Worm (Caenorhabditis elegans) whole organism, young adult: ENCODE results near the gene srx-43.

Source experiments
- B0019.2 ChIP-seq: fragments of 200-800 bp; sonication (Bioruptor generic); conservative IDR thresholded peaks from 2 replicates; pipeline ENCODE4 v1.3.6; 2022; ENCODE audit warnings: missing genetic modification reagents, missing genetic modification characterization, missing compliant biosample characterization
- B0035.1 ChIP-seq: sonication (generic microtip); optimal IDR thresholded peaks from 2 replicates; lab custom pipeline; 2016; ENCODE audit warnings: missing genetic modification characterization, mild to moderate bottlenecking, missing compliant biosample characterization, missing genotype, missing genetic modification reagents
- F33H1.4 ChIP-seq: fragments of 200-800 bp; sonication (Bioruptor generic); IDR thresholded peaks from 2 replicates; pipeline ENCODE4 v1.3.6; 2022; ENCODE audit warnings: missing genetic modification reagents, missing genetic modification characterization, missing compliant biosample characterization
- F37B4.10 ChIP-seq: fragments of 200-800 bp; sonication (Bioruptor generic); IDR thresholded peaks from 2 replicates; pipeline ENCODE4 v1.3.6; 2022; ENCODE audit warnings: missing genetic modification characterization, missing compliant biosample characterization
- F57A8.1 ChIP-seq: fragments of 200-800 bp; sonication (Bioruptor generic); optimal IDR thresholded peaks from 2 replicates; lab custom pipeline; 2018; ENCODE audit warnings: mild to moderate bottlenecking, missing genetic modification characterization, moderate library complexity, missing compliant biosample characterization
- T26A5.8 ChIP-seq: sonication (generic microtip); optimal IDR thresholded peaks from 2 replicates; lab custom pipeline; 2016; ENCODE audit warnings: missing genetic modification characterization, missing compliant biosample characterization
- Y56A3A.18 ChIP-seq: fragments of 200-800 bp; sonication (Bioruptor generic); IDR thresholded peaks from 2 replicates; pipeline ENCODE4 v1.3.6; 2022; ENCODE audit warnings: missing genetic modification reagents, missing genetic modification characterization, missing compliant biosample characterization
- Y95B8A.8 ChIP-seq: fragments of 200-800 bp; sonication (Bioruptor generic); IDR thresholded peaks from 2 replicates; pipeline ENCODE4 v1.3.6; 2022; ENCODE audit warnings: missing genetic modification reagents, missing genetic modification characterization, missing compliant biosample characterization
- ama-1 ChIP-seq, 3 experiments: fragments of 150-350 bp in 1 of 3; sonication (generic microtip) in 2 of 3; optimal IDR thresholded peaks; 2 replicates each; lab custom pipeline; 2014 to 2018; ENCODE audit warnings: missing biosample characterization in 2 of 3, missing genetic modification characterization in 2 of 3, missing genetic modification reagents in 2 of 3
- athp-1 ChIP-seq: sonication (generic microtip); optimal IDR thresholded peaks from 2 replicates; lab custom pipeline; 2017; ENCODE audit warnings: mild to moderate bottlenecking, missing genetic modification characterization, missing compliant biosample characterization
- attf-3 ChIP-seq: fragments of 200-800 bp; sonication (Bioruptor generic); conservative IDR thresholded peaks from 2 replicates; pipeline ENCODE4 v1.3.6; 2022; ENCODE audit warnings: missing genetic modification reagents, missing genetic modification characterization, missing compliant biosample characterization
- attf-5 ChIP-seq: fragments of 200-800 bp; sonication (Bioruptor generic); optimal IDR thresholded peaks from 2 replicates; lab custom pipeline; 2018; ENCODE audit warnings: mild to moderate bottlenecking, missing genetic modification characterization, missing compliant biosample characterization
- ccch-3 ChIP-seq: fragments of 200-800 bp; sonication (Bioruptor generic); optimal IDR thresholded peaks from 2 replicates; lab custom pipeline; 2018; ENCODE audit warnings: mild to moderate bottlenecking, missing genetic modification characterization, missing compliant biosample characterization
- ceh-100 ChIP-seq: fragments of 200-800 bp; sonication (Bioruptor generic); IDR thresholded peaks from 2 replicates; pipeline ENCODE4 v1.3.6; 2022; ENCODE audit warnings: missing genetic modification reagents, missing genetic modification characterization, missing compliant biosample characterization
- ceh-27 ChIP-seq: fragments of 200-800 bp; sonication (Bioruptor generic); optimal IDR thresholded peaks from 2 replicates; lab custom pipeline; 2018; ENCODE audit warnings: mild to moderate bottlenecking, missing genetic modification characterization, moderate library complexity, missing compliant biosample characterization
- ceh-40 ChIP-seq: fragments of 200-800 bp; sonication (Bioruptor generic); IDR thresholded peaks from 2 replicates; pipeline ENCODE4 v1.3.6; 2022; ENCODE audit warnings: missing genetic modification characterization, missing compliant biosample characterization
- ceh-91 ChIP-seq: fragments of 200-800 bp; sonication (Bioruptor generic); IDR thresholded peaks from 2 replicates; pipeline ENCODE4 v1.3.6; 2022; ENCODE audit warnings: missing genetic modification reagents, missing genetic modification characterization, missing compliant biosample characterization
- efl-1 ChIP-seq: fragments of 150-350 bp; optimal IDR thresholded peaks from 2 replicates; lab custom pipeline; 2014; ENCODE audit warnings: missing biosample characterization, missing genetic modification reagents, missing genetic modification characterization
- ekl-4 ChIP-seq: fragments of 200-800 bp; sonication (Bioruptor generic); IDR thresholded peaks from 2 replicates; pipeline ENCODE4 v1.3.6; 2022; ENCODE audit warnings: missing genetic modification reagents, missing genetic modification characterization, missing compliant biosample characterization
- hlh-26 ChIP-seq: fragments of 200-800 bp; sonication (Bioruptor generic); conservative IDR thresholded peaks from 2 replicates; pipeline ENCODE4 v1.3.6; 2022; ENCODE audit warnings: missing genetic modification reagents, missing genetic modification characterization, missing compliant biosample characterization
- hrde-1 ChIP-seq: sonication (generic microtip); optimal IDR thresholded peaks from 2 replicates; lab custom pipeline; 2016; ENCODE audit warnings: missing genetic modification characterization, mild to moderate bottlenecking, missing compliant biosample characterization, moderate library complexity, missing genotype, missing genetic modification reagents, borderline replicate concordance
- hsf-1 ChIP-seq: fragments of 200-800 bp; sonication (Bioruptor generic); IDR thresholded peaks from 2 replicates; pipeline ENCODE4 v1.3.6; 2022; ENCODE audit warnings: missing genetic modification reagents, missing genetic modification characterization, missing compliant biosample characterization
- lag-1 ChIP-seq: fragments of 200-800 bp; sonication (Bioruptor generic); IDR thresholded peaks from 2 replicates; pipeline ENCODE4 v1.3.6; 2022; ENCODE audit warnings: missing genetic modification reagents, missing genetic modification characterization, missing compliant biosample characterization
- lin-54 ChIP-seq: fragments of 200-800 bp; sonication (Bioruptor generic); optimal IDR thresholded peaks from 2 replicates; lab custom pipeline; 2018; ENCODE audit warnings: mild to moderate bottlenecking, missing genetic modification characterization, missing compliant biosample characterization
- mcd-1 ChIP-seq: fragments of 200-800 bp; sonication (Bioruptor generic); IDR thresholded peaks from 2 replicates; pipeline ENCODE4 v1.3.6; 2022; ENCODE audit warnings: missing genetic modification reagents, missing genetic modification characterization, missing compliant biosample characterization
- mel-28 ChIP-seq: sonication (generic microtip); optimal IDR thresholded peaks from 2 replicates; lab custom pipeline; 2016; ENCODE audit warnings: borderline replicate concordance, mild to moderate bottlenecking, missing genetic modification characterization, missing compliant biosample characterization
- nfya-1 ChIP-seq: sonication (generic microtip); optimal IDR thresholded peaks from 2 replicates; lab custom pipeline; 2017; ENCODE audit warnings: antibody characterized with exemption, missing compliant biosample characterization, missing genetic modification characterization, borderline replicate concordance; ENCODE audit not compliant: insufficient read depth
- nfya-2 ChIP-seq: fragments of 200-800 bp; sonication (Bioruptor generic); IDR thresholded peaks from 2 replicates; pipeline ENCODE4 v1.3.6; 2022; ENCODE audit warnings: missing genetic modification reagents, missing genetic modification characterization, missing compliant biosample characterization
- repo-1 ChIP-seq: sonication (generic microtip); optimal IDR thresholded peaks from 2 replicates; lab custom pipeline; 2017; ENCODE audit warnings: mild to moderate bottlenecking, missing genetic modification characterization, missing compliant biosample characterization
- rpc-1 ChIP-seq, 2 experiments: fragments of 150-350 bp in 1 of 2; sonication (generic microtip) in 1 of 2; optimal IDR thresholded peaks; 2 replicates each; lab custom pipeline; 2014 to 2018; ENCODE audit warnings: missing biosample characterization in 1 of 2, missing genetic modification characterization in 1 of 2, missing genetic modification reagents in 1 of 2, missing genotype in 1 of 2
- snpc-1.1 ChIP-seq: sonication (generic microtip); optimal IDR thresholded peaks from 2 replicates; lab custom pipeline; 2017; ENCODE audit warnings: missing genetic modification characterization, mild to moderate bottlenecking, missing compliant biosample characterization, antibody characterized with exemption, moderate library complexity, missing genotype, missing genetic modification reagents; ENCODE audit not compliant: insufficient read depth
- snpc-4 ChIP-seq, 5 experiments: fragments of 150-350 bp in 1 of 5; sonication (generic microtip) in 4 of 5; optimal IDR thresholded peaks; 2 replicates each; lab custom pipeline; 2014 to 2018; ENCODE audit warnings: missing genetic modification characterization in 5 of 5, missing biosample characterization in 3 of 5, antibody characterized with exemption in 2 of 5, mild to moderate bottlenecking in 2 of 5, missing compliant biosample characterization in 2 of 5, missing genotype in 2 of 5, moderate library complexity in 2 of 5, missing genetic modification reagents in 1 of 5
- ztf-25 ChIP-seq: fragments of 200-800 bp; sonication (Bioruptor generic); IDR thresholded peaks from 2 replicates; pipeline ENCODE4 v1.3.6; 2022; ENCODE audit warnings: missing genetic modification reagents, missing genetic modification characterization, missing compliant biosample characterization
- ztf-28 ChIP-seq: fragments of 200-800 bp; sonication (Bioruptor generic); IDR thresholded peaks from 2 replicates; pipeline ENCODE4 v1.3.6; 2022; ENCODE audit warnings: missing genetic modification reagents, missing genetic modification characterization, missing compliant biosample characterization

Gene srx-43

DNA sequence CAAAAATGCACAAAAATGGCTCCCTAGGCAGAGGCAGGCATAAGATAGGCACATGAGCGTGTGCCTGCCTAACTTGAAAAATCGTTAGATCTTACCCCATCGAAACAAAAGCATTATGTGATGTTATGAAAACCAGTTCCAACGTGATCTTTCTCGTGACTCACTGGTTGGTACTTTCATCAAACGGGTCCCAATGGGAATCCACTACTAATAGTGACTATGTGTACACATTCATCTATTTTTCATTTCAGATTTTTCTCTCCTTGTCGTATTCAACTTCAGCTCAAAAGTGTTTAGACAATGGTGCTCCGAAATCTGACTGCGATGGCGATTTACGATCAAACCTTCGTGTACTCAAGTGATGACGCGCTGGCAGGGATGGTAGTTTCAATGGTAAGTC, at the start of gene srx-43:
Gene srx-43, plus strand, starts transcription at position 301 of the 400 bp plus-strand sequence.
- TF ChIP-seq hrde-1 (no peak), lag-1 (GFP tag; lab: Robert Waterston, UW) (no peak), efl-1 (GFP tag; lab: Kevin White, UChicago) (no peak)
- TF ChIP-seq, all 124 proteins: peak for 0

DNA sequence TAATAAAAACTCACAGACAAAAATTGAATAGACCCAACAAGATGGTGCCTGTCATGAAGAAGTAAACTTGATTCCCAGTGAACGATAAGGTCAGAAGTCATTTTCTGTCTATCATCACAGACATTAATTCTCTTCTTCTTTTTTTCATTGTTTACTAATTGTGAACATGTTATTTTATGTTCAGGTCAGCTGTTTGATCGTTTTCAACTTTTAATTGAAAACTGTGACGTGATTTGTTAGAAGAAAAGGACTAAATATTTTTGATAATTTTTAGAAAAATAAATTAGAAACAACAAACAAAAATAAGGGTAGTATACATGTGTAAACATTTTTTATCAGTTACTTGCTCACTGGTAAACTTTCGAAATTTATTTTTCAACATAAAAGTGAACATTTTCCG, 48.1 kb upstream of the srx-43 start, which contains the start of gene F36G9.7:
Gene F36G9.7, minus strand, starts transcription at position 101 of the 400 bp plus-strand sequence.
- TF ChIP-seq snpc-4 (GFP tag; optimal IDR thresholded peaks at IDR 0.05; lab: Kevin White, UChicago) (no peak), snpc-4 (tag; optimal IDR thresholded peaks at IDR 0.05; lab: Kevin White, UChicago) (no peak), ama-1 (optimal IDR thresholded peaks at IDR 0.05; lab: Kevin White, UChicago) (no peak), ama-1 (GFP tag; optimal IDR thresholded peaks at IDR 0.05; lab: Kevin White, UChicago) (no peak), F33H1.4 (GFP tag; lab: Robert Waterston, UW) (no peak), mel-28 (tag; lab: Kevin White, UChicago) (no peak)

DNA sequence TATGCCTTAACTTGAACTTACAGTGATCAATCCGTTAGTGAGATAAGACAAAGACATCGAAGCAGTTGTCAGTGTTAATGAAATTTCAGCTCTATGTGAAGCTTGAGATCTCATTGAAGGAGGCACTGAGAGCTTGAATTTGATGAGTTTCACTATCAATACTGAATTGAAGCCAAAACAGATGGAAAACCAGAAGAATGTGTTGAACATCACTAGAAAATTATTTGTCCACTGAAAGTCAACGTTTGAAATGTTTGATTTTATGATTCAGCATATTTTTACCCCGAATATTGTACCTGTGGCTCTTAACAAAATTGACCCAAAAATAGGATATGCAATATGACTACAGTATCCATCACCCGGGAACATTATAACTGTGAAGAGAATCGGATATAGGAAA, 47.0 kb upstream of the srx-43 start:
- no peak for TF ChIP-seq attf-5 (GFP tag; lab: Kevin White, UChicago)
- no peak for TF ChIP-seq F33H1.4 (GFP tag; lab: Robert Waterston, UW)
- no peak for TF ChIP-seq ztf-28 (GFP tag; lab: Robert Waterston, UW)
- TF ChIP-seq nfya-2 (GFP tag; lab: Robert Waterston, UW) = no peak
- TF ChIP-seq lag-1 (GFP tag; lab: Robert Waterston, UW) = no peak
- no peak for TF ChIP-seq B0035.1 (tag; lab: Kevin White, UChicago)
- no peak for TF ChIP-seq ama-1 (optimal IDR thresholded peaks at IDR 0.05; lab: Kevin White, UChicago)
- no peak for TF ChIP-seq ama-1 (GFP tag; optimal IDR thresholded peaks at IDR 0.05; lab: Kevin White, UChicago)
- no peak for TF ChIP-seq F57A8.1
- no peak for TF ChIP-seq F37B4.10 (GFP tag; lab: Robert Waterston, UW)
- TF ChIP-seq ceh-91 (GFP tag; lab: Robert Waterston, UW) = no peak
- no peak for TF ChIP-seq T26A5.8 (tag; lab: Kevin White, UChicago)
- no peak for TF ChIP-seq B0019.2 (GFP tag; lab: Robert Waterston, UW)
- TF ChIP-seq snpc-1.1 (tag; lab: Kevin White, UChicago) = no peak
- no peak for TF ChIP-seq repo-1
- no peak for TF ChIP-seq ceh-100 (GFP tag; lab: Robert Waterston, UW)
- TF ChIP-seq snpc-4 (GFP tag; optimal IDR thresholded peaks at IDR 0.05; lab: Kevin White, UChicago) = no peak
- TF ChIP-seq snpc-4 (tag; optimal IDR thresholded peaks at IDR 0.05; lab: Kevin White, UChicago) = no peak
- TF ChIP-seq ekl-4 (GFP tag; lab: Robert Waterston, UW) = no peak

DNA sequence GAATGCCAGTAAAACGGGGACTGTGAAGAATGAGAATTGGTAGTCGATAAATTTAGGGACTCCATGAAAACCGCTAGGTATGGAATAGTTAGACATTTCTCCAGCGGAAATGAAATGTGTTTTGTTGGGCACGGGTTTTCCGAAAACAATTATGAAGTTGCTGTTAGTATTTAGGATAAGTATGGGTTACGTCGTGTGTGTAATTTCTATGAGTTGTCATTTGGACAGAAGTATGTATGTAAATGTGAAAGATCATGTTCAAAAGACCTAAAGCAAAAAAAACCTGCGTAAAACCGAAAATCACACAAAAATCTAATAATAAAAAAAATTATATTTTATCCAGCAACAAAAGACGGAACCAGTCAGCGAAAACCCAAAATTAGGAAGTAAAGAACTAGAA, 45.3 kb upstream of the srx-43 start, which contains the start of gene sru-23:
Gene sru-23, minus strand, starts transcription at position 101 of the 400 bp plus-strand sequence.
- TF ChIP-seq ztf-25 = no peak
- TF ChIP-seq ceh-40 = no peak
- no peak for TF ChIP-seq rpc-1 (optimal IDR thresholded peaks at IDR 0.05; lab: Kevin White, UChicago)
- no peak for TF ChIP-seq rpc-1 (tag; optimal IDR thresholded peaks at IDR 0.05; lab: Kevin White, UChicago)
- TF ChIP-seq ceh-91 (GFP tag; lab: Robert Waterston, UW) = no peak
- TF ChIP-seq ceh-27 = no peak
- TF ChIP-seq lin-54 (GFP tag; lab: Kevin White, UChicago) = no peak
- TF ChIP-seq Y95B8A.8 (GFP tag; lab: Robert Waterston, UW) = no peak
- no peak for TF ChIP-seq snpc-4 (GFP tag; optimal IDR thresholded peaks at IDR 0.05; lab: Kevin White, UChicago)
- TF ChIP-seq snpc-4 (tag; optimal IDR thresholded peaks at IDR 0.05; lab: Kevin White, UChicago) = no peak
- no peak for TF ChIP-seq hlh-26 (GFP tag; lab: Robert Waterston, UW)
- no peak for TF ChIP-seq Y56A3A.18 (GFP tag; lab: Robert Waterston, UW)
- no peak for TF ChIP-seq F37B4.10 (GFP tag; lab: Robert Waterston, UW)
- TF ChIP-seq mcd-1 (GFP tag; lab: Robert Waterston, UW) = no peak
- no peak for TF ChIP-seq ekl-4 (GFP tag; lab: Robert Waterston, UW)
- TF ChIP-seq attf-3 = no peak
- TF ChIP-seq athp-1 = no peak
- no peak for TF ChIP-seq ccch-3 (GFP tag; lab: Kevin White, UChicago)
- no peak for TF ChIP-seq hsf-1 (GFP tag; lab: Robert Waterston, UW)
- no peak for TF ChIP-seq nfya-1 (tag; lab: Kevin White, UChicago)
